Worm (Caenorhabditis elegans): ENCODE data around the gene srw-135.

- TF ChIP-seq nhr-237 (tag; optimal IDR thresholded peaks at IDR 0.05), result no peak
- no peak for TF ChIP-seq fkh-2 (tag; optimal IDR thresholded peaks at IDR 0.05)
- TF ChIP-seq ztf-11 (tag; optimal IDR thresholded peaks at IDR 0.05), result no peak
- no peak for TF ChIP-seq unc-39 (tag; optimal IDR thresholded peaks at IDR 0.05)
- no peak for TF ChIP-seq jun-1 (tag; optimal IDR thresholded peaks at IDR 0.05)
- no peak for TF ChIP-seq egl-27 (tag; optimal IDR thresholded peaks at IDR 0.05)
Observed at ce11 chrV:3034236-3034635, 22.9 kb upstream of the srw-135 start, which contains the start of gene srw-8.
